Fruit fly (Drosophila melanogaster) whole organism, pupa: ENCODE results near the gene Phyhd1.

Experiments used
- CG10348 ChIP-seq: fragments of 200-800 bp; sonication (Bioruptor generic); IDR thresholded peaks from 2 replicates; pipeline ENCODE4 v1.3.6; 2022; ENCODE audit warnings: missing biosample characterization, missing genetic modification characterization
- CG12605 ChIP-seq: fragments of 200-800 bp; sonication (Bioruptor generic); IDR thresholded peaks from 2 replicates; pipeline ENCODE4 v1.3.6; 2022; ENCODE audit warnings: missing biosample characterization, missing genetic modification characterization
- CG13204 ChIP-seq: fragments of 200-800 bp; sonication (Bioruptor generic); optimal IDR thresholded peaks from 2 replicates; lab custom pipeline; 2018; ENCODE audit warnings: missing biosample characterization, mild to moderate bottlenecking, missing genetic modification characterization, moderate library complexity
- CG14655 ChIP-seq: fragments of 200-800 bp; sonication (Bioruptor generic); optimal IDR thresholded peaks from 3 replicates; lab custom pipeline; 2017; ENCODE audit warnings: mild to moderate bottlenecking, missing biosample characterization, missing genetic modification reagents, missing genetic modification characterization
- CG15710 ChIP-seq: fragments of 200-800 bp; sonication (Bioruptor generic); optimal IDR thresholded peaks from 2 replicates; lab custom pipeline; 2018; ENCODE audit warnings: missing biosample characterization, mild to moderate bottlenecking, missing genetic modification characterization, moderate library complexity
- CG17806 ChIP-seq: fragments of 200-800 bp; sonication (Bioruptor generic); optimal IDR thresholded peaks from 2 replicates; lab custom pipeline; 2018; ENCODE audit warnings: missing biosample characterization, mild to moderate bottlenecking, missing genetic modification characterization, moderate library complexity
- CG32121 ChIP-seq: fragments of 200-800 bp; sonication (Bioruptor generic); IDR thresholded peaks from 2 replicates; pipeline ENCODE4 v1.3.6; 2022; ENCODE audit warnings: missing biosample characterization, missing genetic modification characterization
- CG34367 ChIP-seq: fragments of 200-800 bp; sonication (Bioruptor generic); optimal IDR thresholded peaks from 2 replicates; lab custom pipeline; 2018; ENCODE audit warnings: missing biosample characterization, mild to moderate bottlenecking, missing genetic modification characterization
- CG4496 ChIP-seq: fragments of 200-800 bp; sonication (Bioruptor generic); IDR thresholded peaks from 3 replicates; pipeline ENCODE4 v1.3.6; 2022; ENCODE audit warnings: missing biosample characterization, missing genetic modification characterization
- CG8159 ChIP-seq: fragments of 200-800 bp; sonication (Bioruptor generic); optimal IDR thresholded peaks from 3 replicates; lab custom pipeline; 2018; ENCODE audit warnings: missing biosample characterization, mild to moderate bottlenecking, missing genetic modification characterization, moderate library complexity
- CG8301 ChIP-seq: fragments of 200-800 bp; sonication (Bioruptor generic); optimal IDR thresholded peaks from 2 replicates; lab custom pipeline; 2018; ENCODE audit warnings: missing biosample characterization, mild to moderate bottlenecking, missing genetic modification characterization
- CG9948 ChIP-seq: fragments of 200-800 bp; sonication (Bioruptor generic); optimal IDR thresholded peaks from 2 replicates; lab custom pipeline; 2018; ENCODE audit warnings: missing biosample characterization, mild to moderate bottlenecking, missing genetic modification characterization, moderate library complexity
- D1 ChIP-seq: fragments of 200-800 bp; sonication (Bioruptor generic); optimal IDR thresholded peaks from 2 replicates; lab custom pipeline; 2018; ENCODE audit warnings: missing biosample characterization, mild to moderate bottlenecking, missing genetic modification characterization, moderate library complexity
- EcR ChIP-seq: fragments of 200-800 bp; sonication (Bioruptor generic); optimal IDR thresholded peaks from 3 replicates; lab custom pipeline; 2019; ENCODE audit warnings: missing biosample characterization, missing genetic modification characterization, mild to moderate bottlenecking, moderate library complexity, missing genetic modification reagents
- Ets98B ChIP-seq: fragments of 200-800 bp; sonication (Bioruptor generic); IDR thresholded peaks from 2 replicates; pipeline ENCODE4 v1.3.6; 2022; ENCODE audit warnings: missing biosample characterization, missing genetic modification characterization
- Pif1A ChIP-seq: fragments of 200-800 bp; sonication (Bioruptor generic); optimal IDR thresholded peaks from 3 replicates; lab custom pipeline; 2016; ENCODE audit warnings: missing biosample characterization, missing genetic modification characterization
- Pif1B ChIP-seq: fragments of 200-800 bp; sonication (Bioruptor generic); optimal IDR thresholded peaks from 3 replicates; lab custom pipeline; 2016; ENCODE audit warnings: missing biosample characterization, missing genetic modification characterization
- Snoo ChIP-seq: fragments of 200-800 bp; sonication (Bioruptor generic); optimal IDR thresholded peaks from 3 replicates; lab custom pipeline; 2017; ENCODE audit warnings: missing biosample characterization, mild to moderate bottlenecking, missing genetic modification characterization, inconsistent platforms
- fd96Ca ChIP-seq: fragments of 200-800 bp; sonication (Bioruptor generic); IDR thresholded peaks from 3 replicates; pipeline ENCODE4 v1.3.6; 2022; ENCODE audit warnings: missing biosample characterization, missing genetic modification characterization
- gl ChIP-seq: fragments of 200-800 bp; sonication (Bioruptor generic); optimal IDR thresholded peaks from 2 replicates; lab custom pipeline; 2018; ENCODE audit warnings: missing biosample characterization, mild to moderate bottlenecking, missing genetic modification characterization
- rn ChIP-seq: fragments of 200-800 bp; sonication (Bioruptor generic); IDR thresholded peaks from 2 replicates; pipeline ENCODE4 v1.3.6; 2022; ENCODE audit warnings: missing biosample characterization, missing genetic modification characterization

Gene Phyhd1

dm6 chr3R:10680825-10681681 lies at the start of gene Phyhd1:
Gene Phyhd1, minus strand, starts transcription at chr3R:10680925.
- TF ChIP-seq CG15710 (peak; percentile 81), CG8159 (tag; lab: Kevin White, UChicago) (peak; percentile 81), CG10348 (GFP tag; lab: Robert Waterston, UW) (peak; percentile 70), D1 (peak; percentile 45), Ets98B (peak; percentile 84), CG32121 (peak; percentile 84), rn (GFP tag; lab: Robert Waterston, UW) (peak; percentile 67), Snoo (tag; lab: Kevin White, UChicago) (peak; percentile 21), CG12605 (GFP tag; lab: Robert Waterston, UW) (peak; percentile 78), gl (peak; percentile 53), CG34367 (tag; lab: Kevin White, UChicago) (peak; percentile 71), CG17806 (tag; lab: Kevin White, UChicago) (peak; percentile 76), Pif1B (GFP tag; lab: Kevin White, UChicago) (peak; percentile 81), EcR (GFP tag; lab: Kevin White, UChicago) (peak; percentile 12), fd96Ca (GFP tag; lab: Robert Waterston, UW) (peak; percentile 91), CG4496 (GFP tag; lab: Robert Waterston, UW) (peak; percentile 93), CG14655 (GFP tag; lab: Kevin White, UChicago) (peak; percentile 75), CG13204 (GFP tag; lab: Kevin White, UChicago) (peak; percentile 28), CG8301 (tag; lab: Kevin White, UChicago) (peak; percentile 86), CG9948 (tag; lab: Kevin White, UChicago) (peak; percentile 79), Pif1A (GFP tag; lab: Kevin White, UChicago) (peak; percentile 87)

DNA sequence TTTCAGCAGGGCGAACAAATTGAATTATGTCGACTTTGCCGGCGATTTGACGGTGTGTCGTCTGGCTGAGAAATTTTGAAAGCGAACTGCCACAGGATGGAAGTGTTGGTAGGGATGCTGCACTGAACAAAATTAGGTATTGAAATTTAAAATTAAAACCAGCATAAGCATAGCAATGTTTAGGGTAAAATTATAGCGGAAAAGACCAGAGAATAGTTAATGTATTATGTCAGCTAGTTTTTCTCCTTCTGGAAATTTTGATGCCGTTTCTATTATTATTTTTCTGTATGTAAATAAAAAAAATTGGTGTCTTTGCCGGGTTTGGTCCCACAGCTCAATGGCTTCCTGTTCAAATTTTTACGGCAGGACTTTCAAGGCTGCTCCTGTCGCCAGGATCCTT lies 46.0 kb upstream of the Phyhd1 start:
- TF ChIP-seq EcR (GFP tag; lab: Kevin White, UChicago) = no peak
- no peak for TF ChIP-seq CG9948 (tag; lab: Kevin White, UChicago)
- TF ChIP-seq CG32121 = no peak
- TF ChIP-seq CG13204 (GFP tag; lab: Kevin White, UChicago) = no peak
- TF ChIP-seq Ets98B = no peak
- TF ChIP-seq CG14655 (GFP tag; lab: Kevin White, UChicago) = no peak
- TF ChIP-seq fd96Ca (GFP tag; lab: Robert Waterston, UW) = no peak
- TF ChIP-seq Pif1B (GFP tag; lab: Kevin White, UChicago) = no peak
- no peak for TF ChIP-seq Snoo (tag; lab: Kevin White, UChicago)
- no peak for TF ChIP-seq CG17806 (tag; lab: Kevin White, UChicago)
- TF ChIP-seq CG15710 = no peak
- TF ChIP-seq CG12605 (GFP tag; lab: Robert Waterston, UW) = no peak
- no peak for TF ChIP-seq CG34367 (tag; lab: Kevin White, UChicago)
- no peak for TF ChIP-seq gl
- no peak for TF ChIP-seq CG8301 (tag; lab: Kevin White, UChicago)
- no peak for TF ChIP-seq D1
- no peak for TF ChIP-seq Pif1A (GFP tag; lab: Kevin White, UChicago)
- TF ChIP-seq CG4496 (GFP tag; lab: Robert Waterston, UW) = no peak
- TF ChIP-seq, all 21 proteins: peak for 0

DNA sequence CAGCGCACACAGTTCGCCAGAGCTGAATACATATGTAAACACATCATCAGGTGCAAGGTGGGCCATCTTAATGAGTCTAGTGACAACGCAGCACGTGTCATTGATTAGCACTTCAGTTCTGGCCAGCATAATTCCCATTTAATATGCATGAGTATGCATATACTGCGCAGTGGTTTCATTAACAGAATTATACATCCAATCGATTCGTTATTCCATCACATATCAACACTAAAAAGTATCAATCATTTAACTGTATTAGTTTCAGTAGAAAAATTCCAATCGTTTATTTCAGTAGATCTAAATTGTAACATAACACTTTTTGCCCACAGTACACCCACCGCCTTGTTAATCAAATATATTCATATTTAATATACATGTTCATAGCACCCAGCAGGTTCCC lies 33.8 kb upstream of the Phyhd1 start, which contains the start of gene CG4073:
Gene CG4073 (plus strand): TSS at position 301 of the 400 bp plus-strand sequence.
- TF ChIP-seq CG17806 (tag; lab: Kevin White, UChicago) = no peak
- no peak for TF ChIP-seq Ets98B
- no peak for TF ChIP-seq CG34367 (tag; lab: Kevin White, UChicago)
- TF ChIP-seq CG12605 (GFP tag; lab: Robert Waterston, UW) = no peak
- TF ChIP-seq D1 = no peak
- TF ChIP-seq CG10348 (GFP tag; lab: Robert Waterston, UW) = no peak
- TF ChIP-seq CG15710 = no peak
- TF ChIP-seq CG9948 (tag; lab: Kevin White, UChicago) = no peak
- TF ChIP-seq CG8159 (tag; lab: Kevin White, UChicago) = no peak
- no peak for TF ChIP-seq Pif1B (GFP tag; lab: Kevin White, UChicago)
- no peak for TF ChIP-seq fd96Ca (GFP tag; lab: Robert Waterston, UW)
- no peak for TF ChIP-seq CG8301 (tag; lab: Kevin White, UChicago)
- no peak for TF ChIP-seq CG13204 (GFP tag; lab: Kevin White, UChicago)
- no peak for TF ChIP-seq CG32121
- TF ChIP-seq EcR (GFP tag; lab: Kevin White, UChicago) = no peak
- TF ChIP-seq Snoo (tag; lab: Kevin White, UChicago) = no peak
- TF ChIP-seq CG14655 (GFP tag; lab: Kevin White, UChicago) = no peak
- TF ChIP-seq Pif1A (GFP tag; lab: Kevin White, UChicago) = no peak
- no peak for TF ChIP-seq gl

DNA sequence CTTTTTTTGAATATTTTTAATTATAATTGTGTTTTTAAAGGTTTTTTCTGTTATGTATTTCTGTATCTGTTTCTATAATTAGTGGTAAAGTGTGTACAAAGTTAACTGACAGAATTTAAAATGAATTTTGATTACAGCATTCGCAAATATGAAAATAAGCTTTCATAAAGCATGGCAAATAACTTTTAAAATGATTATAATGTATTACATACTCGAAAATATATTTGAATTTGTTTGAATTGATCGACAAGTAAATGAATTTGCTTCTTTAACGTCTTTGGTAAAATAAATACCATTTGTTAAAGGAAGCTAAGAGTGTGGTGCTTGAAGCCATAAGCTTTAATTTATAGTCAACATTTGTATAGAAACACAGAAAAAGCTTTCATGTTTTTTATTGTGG lies 30.4 kb upstream of the Phyhd1 start, which contains the start of gene CG14689:
Gene CG14689 (minus strand): TSS at position 101 of the 400 bp plus-strand sequence.
- TF ChIP-seq EcR (GFP tag; lab: Kevin White, UChicago) (no peak), CG12605 (GFP tag; lab: Robert Waterston, UW) (no peak), Pif1B (GFP tag; lab: Kevin White, UChicago) (no peak), CG34367 (tag; lab: Kevin White, UChicago) (no peak), Ets98B (no peak), CG8159 (tag; lab: Kevin White, UChicago) (no peak), CG9948 (tag; lab: Kevin White, UChicago) (no peak), CG10348 (GFP tag; lab: Robert Waterston, UW) (no peak), CG8301 (tag; lab: Kevin White, UChicago) (no peak), rn (GFP tag; lab: Robert Waterston, UW) (no peak), Snoo (tag; lab: Kevin White, UChicago) (no peak), Pif1A (GFP tag; lab: Kevin White, UChicago) (no peak), gl (no peak), CG17806 (tag; lab: Kevin White, UChicago) (no peak), CG4496 (GFP tag; lab: Robert Waterston, UW) (no peak)
